Fruit fly (Drosophila melanogaster) whole organism: ENCODE data around the gene CG7573.

ENCODE experiments used
- CG8478 ChIP-seq: fragments of >200 bp; optimal IDR thresholded peaks from 2 replicates; lab custom pipeline; 2018; ENCODE audit warnings: inconsistent platforms
- Dll ChIP-seq: fragments of >200 bp; optimal IDR thresholded peaks from 2 replicates; lab custom pipeline; 2017
- EcR ChIP-seq, 2 experiments: fragments of >200 bp; optimal IDR thresholded peaks; 2 replicates each; lab custom pipeline; 2017; ENCODE audit warnings: missing biosample characterization in 2 of 2, missing genetic modification characterization in 2 of 2, missing genetic modification reagents in 2 of 2
- pan ChIP-seq: fragments of >200 bp; optimal IDR thresholded peaks from 2 replicates; lab custom pipeline; 2017
- psq ChIP-seq: fragments of >200 bp; optimal IDR thresholded peaks from 2 replicates; lab custom pipeline; 2017
- usp ChIP-seq: fragments of >200 bp; optimal IDR thresholded peaks from 2 replicates; lab custom pipeline; 2017; ENCODE audit warnings: missing biosample characterization, missing genetic modification characterization, mixed read lengths

CG7573 gene

DNA sequence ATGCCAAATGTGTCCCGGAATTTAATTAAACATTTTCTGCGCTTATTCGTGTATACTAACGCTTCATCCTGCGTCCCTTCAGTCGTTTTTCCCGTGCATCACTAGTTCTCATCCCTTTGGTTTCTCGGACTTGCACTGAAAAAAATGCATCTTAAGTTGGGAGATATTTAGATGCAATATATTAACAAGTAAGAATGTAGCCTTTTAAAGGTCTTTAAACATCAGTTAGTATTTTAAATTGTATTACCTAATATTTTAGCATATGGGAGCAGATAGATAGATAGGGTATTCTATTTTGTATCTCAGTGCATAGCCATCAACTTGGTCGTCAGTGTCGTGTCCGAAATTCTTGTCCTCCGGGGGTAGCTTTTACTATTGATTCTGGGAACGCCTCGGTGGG is 22.4 kb downstream of the CG7573 start:
- TF ChIP-seq pan (lab: Kevin White, UChicago) (no peak), EcR (GFP tag; optimal IDR thresholded peaks at IDR 0.05; lab: Kevin White, UChicago) (no peak), usp (GFP tag; lab: Kevin White, UChicago) (no peak), CG8478 (lab: Kevin White, UChicago) (no peak), psq (lab: Kevin White, UChicago) (no peak), Dll (lab: Kevin White, UChicago) (no peak)

DNA sequence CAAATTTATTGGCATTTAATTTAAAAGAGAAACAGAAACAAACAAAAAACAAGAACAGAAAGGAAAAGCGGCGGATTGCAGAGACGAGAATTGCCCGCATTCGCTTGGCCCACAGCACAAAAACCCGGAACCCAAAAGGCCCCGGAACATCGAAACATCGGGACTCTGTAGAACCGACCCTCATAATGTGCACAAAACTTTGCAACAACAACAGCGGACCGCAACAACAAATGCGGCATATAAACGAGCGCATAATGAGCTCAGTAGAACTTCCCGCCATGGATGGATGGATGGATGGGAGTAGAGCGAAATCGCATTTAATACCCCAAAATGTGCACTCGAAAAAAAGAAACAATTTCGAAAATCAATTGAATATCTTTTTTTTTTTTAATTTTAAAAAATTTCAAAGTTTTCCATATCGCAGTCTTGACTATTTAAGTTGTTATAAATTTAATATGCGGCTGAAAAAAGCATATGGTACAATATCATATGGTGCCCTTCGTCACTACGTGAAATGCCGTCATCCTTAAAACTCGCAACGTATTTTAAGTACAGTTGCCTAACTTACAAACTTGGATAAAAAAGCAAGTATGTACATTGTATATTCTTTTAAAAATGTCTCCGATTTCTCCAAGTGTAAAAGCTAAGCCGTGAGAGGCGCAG is 24.7 kb downstream of the CG7573 start:
- TF ChIP-seq EcR (GFP tag; optimal IDR thresholded peaks at IDR 0.05; lab: Kevin White, UChicago) (no peak), Dll (lab: Kevin White, UChicago) (no peak), usp (GFP tag; lab: Kevin White, UChicago) (no peak), psq (lab: Kevin White, UChicago) (no peak), pan (lab: Kevin White, UChicago) (no peak), CG8478 (lab: Kevin White, UChicago) (no peak)

DNA sequence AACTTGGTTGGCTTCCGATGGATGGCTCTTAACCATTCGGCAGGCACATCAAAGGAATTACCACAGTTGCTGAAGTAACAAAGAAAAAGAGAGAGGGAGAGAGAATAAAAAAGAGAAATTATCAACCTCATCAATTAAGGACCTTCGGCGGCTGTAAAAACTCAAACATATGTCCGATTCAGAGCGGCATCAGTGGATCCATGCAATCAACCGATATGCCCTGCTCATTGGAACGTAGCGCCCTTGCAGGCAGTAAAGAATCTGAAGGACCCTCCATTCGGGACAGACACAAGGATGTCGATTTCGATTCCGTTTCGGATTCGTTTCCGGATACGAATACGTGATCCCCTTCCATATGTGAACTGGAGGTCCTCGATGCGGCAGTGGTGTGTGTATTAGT is 26.1 kb downstream of the CG7573 start:
- no peak for TF ChIP-seq usp (GFP tag; lab: Kevin White, UChicago)
- TF ChIP-seq EcR (GFP tag; optimal IDR thresholded peaks at IDR 0.05; lab: Kevin White, UChicago), result no peak
- no peak for TF ChIP-seq psq (lab: Kevin White, UChicago)
- no peak for TF ChIP-seq Dll (lab: Kevin White, UChicago)
- no peak for TF ChIP-seq CG8478 (lab: Kevin White, UChicago)
- TF ChIP-seq pan (lab: Kevin White, UChicago), result no peak

DNA sequence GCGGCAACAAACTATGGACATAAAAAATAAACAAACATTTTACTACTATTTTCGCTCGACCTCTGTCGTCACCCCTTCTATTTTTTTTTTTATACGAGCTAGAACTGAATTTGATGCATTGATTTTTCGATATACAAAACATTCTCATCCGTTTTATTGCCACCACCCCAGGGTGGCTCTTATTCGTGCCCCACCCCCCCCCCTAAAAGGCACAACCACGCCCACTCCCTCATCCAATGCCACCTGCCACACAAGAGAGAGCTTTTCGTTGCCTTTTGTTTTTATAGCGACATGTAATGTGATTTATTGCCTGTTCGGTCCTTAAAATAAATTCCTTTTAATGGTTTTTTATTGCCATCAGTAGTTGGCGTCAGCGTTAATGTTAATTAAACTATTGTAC is 27.7 kb downstream of the CG7573 start:
- no peak for TF ChIP-seq EcR (GFP tag; optimal IDR thresholded peaks at IDR 0.05; lab: Kevin White, UChicago)
- TF ChIP-seq psq (lab: Kevin White, UChicago), result no peak
- TF ChIP-seq pan (lab: Kevin White, UChicago), result no peak
- no peak for TF ChIP-seq CG8478 (lab: Kevin White, UChicago)
- TF ChIP-seq Dll (lab: Kevin White, UChicago), result no peak
- TF ChIP-seq usp (GFP tag; lab: Kevin White, UChicago), result no peak

DNA sequence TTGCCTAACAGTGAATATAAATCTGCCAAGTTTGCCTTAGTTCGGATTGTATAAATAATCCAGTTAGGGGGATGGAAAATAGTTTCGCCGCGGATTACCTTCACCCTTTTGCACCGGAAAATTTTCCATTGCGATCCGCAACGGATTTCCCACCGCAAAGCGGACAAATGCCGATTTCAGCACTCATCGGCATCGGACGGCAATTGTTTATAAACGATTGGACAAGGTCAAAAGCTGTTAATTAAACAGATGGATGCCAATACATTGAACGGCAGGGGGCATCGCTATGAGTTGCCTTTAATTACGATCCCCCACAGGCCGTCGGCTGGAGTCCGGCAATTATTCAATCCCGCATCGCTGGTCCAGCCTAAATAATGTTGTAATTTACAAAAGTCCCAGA is 30.4 kb downstream of the CG7573 start:
- TF ChIP-seq usp (GFP tag; lab: Kevin White, UChicago) (no peak), pan (lab: Kevin White, UChicago) (no peak), Dll (lab: Kevin White, UChicago) (no peak), EcR (GFP tag; optimal IDR thresholded peaks at IDR 0.05; lab: Kevin White, UChicago) (no peak), CG8478 (lab: Kevin White, UChicago) (no peak), psq (lab: Kevin White, UChicago) (no peak)

DNA sequence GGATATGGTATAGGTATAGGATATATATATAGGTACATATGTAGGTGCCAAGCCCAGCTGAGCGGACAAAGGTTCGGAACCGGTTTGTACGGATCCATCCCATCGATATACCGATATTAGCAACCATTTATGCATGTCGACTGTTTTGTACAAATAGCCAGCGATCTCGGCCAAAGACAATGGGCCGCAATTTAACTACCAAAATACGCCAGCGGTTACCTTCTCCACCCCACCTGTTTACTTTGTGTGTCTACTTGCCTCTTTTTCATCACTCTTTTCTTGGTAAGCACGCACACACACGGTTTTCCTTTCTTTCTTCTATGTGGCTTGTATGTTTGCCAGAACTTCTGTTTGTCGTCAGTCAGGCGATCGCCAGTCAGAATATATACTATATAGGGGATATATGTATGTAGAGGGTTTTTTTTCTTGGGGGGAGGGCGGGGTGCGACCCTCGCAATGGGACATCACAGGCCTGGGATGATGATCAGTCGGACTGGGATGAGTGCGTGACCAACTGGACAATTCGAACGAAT is 31.1 kb downstream of the CG7573 start:
- TF ChIP-seq Dll (lab: Kevin White, UChicago), result no peak
- TF ChIP-seq pan (lab: Kevin White, UChicago), result no peak
- no peak for TF ChIP-seq CG8478 (lab: Kevin White, UChicago)
- TF ChIP-seq EcR (GFP tag; optimal IDR thresholded peaks at IDR 0.05; lab: Kevin White, UChicago), result no peak
- TF ChIP-seq psq (lab: Kevin White, UChicago), result no peak
- TF ChIP-seq usp (GFP tag; lab: Kevin White, UChicago), result no peak

DNA sequence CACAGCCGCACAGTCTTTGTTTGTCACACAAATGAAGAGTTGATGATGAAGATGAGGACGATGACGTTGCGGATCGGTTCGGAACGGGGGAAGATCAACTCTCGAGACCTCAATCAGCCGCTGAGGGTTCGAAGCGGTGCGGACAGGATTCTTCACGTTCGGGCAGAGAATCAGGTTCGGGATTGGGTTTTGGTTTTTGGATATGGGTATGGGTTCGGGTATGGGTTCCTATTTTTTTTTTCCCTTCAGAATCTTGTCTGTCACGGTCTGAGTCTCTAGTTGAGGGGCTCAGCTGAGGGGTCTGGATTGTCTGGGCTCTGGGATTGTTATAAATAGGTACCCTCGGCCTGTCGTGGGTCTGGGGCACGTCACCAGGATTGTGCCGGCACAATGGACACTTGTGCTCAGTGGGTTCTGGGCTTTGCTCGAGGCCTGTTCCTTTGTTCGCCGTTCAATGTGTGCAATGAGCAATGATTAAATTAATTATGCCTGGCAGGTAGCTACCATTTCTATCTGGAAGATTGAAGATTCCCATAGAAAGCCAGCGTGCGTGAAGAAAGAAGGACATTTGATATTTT is 32.2 kb downstream of the CG7573 start:
- TF ChIP-seq psq (lab: Kevin White, UChicago), result no peak
- no peak for TF ChIP-seq usp (GFP tag; lab: Kevin White, UChicago)
- no peak for TF ChIP-seq Dll (lab: Kevin White, UChicago)
- no peak for TF ChIP-seq CG8478 (lab: Kevin White, UChicago)
- no peak for TF ChIP-seq EcR (GFP tag; optimal IDR thresholded peaks at IDR 0.05; lab: Kevin White, UChicago)
- TF ChIP-seq pan (lab: Kevin White, UChicago), result no peak

DNA sequence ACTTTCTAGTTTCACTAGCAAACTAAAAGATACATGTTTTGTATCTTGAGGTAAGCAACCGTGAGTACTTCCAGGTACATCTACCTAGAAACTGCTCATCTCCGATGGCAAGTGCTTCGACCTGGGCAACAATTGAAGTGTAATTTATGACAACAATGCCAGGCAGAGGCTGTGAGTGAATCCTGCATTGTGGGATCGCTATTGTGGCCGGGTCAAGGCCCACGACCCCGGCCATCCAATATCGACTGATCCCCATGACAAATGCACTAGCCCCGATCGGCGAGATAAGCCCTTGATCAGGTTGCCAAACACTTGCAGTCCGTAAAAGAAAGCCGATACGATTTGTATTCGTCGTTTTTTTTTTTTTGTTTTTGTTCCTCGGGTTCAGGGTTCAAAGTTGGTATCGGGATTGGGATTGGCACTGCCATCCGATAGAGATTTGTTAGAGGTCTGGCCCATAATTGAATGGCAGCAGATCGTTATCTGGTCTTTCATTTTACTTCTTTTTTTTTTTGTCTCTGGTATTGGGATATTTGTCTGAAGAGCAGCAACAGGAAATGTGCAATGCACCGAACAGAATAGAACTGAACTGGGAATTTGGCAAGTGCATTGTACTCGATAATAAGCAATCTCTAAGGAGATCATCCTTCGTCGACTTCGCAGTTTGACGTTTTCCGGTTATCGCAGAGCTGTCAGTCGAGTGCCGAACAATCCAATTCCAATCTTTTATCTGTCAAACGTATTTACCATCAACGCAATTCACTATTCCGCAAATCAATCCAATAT is 33.1 kb downstream of the CG7573 start:
- TF ChIP-seq pan (lab: Kevin White, UChicago), result no peak

DNA sequence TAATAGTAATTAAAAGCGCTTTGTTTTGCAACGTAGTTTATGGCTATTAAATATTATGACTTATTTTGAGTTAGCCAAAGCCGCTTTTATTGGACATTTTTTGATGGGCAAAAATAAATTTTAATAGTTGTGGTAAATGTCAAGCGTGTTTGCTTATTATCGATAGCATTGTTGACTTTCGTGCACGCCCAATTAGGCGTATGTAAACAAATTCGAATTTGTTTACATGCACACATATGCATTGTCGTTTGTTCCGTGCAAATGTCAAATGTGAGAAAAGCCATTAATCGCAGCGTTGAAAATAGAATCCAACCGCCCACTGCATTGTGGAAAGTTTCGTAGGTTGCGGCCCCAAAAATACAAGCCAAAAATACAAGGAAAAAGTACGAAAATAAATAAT is 34.0 kb downstream of the CG7573 start:
- TF ChIP-seq pan (lab: Kevin White, UChicago) (no peak), psq (lab: Kevin White, UChicago) (no peak), EcR (GFP tag; optimal IDR thresholded peaks at IDR 0.05; lab: Kevin White, UChicago) (no peak), CG8478 (lab: Kevin White, UChicago) (no peak), Dll (lab: Kevin White, UChicago) (no peak)

DNA sequence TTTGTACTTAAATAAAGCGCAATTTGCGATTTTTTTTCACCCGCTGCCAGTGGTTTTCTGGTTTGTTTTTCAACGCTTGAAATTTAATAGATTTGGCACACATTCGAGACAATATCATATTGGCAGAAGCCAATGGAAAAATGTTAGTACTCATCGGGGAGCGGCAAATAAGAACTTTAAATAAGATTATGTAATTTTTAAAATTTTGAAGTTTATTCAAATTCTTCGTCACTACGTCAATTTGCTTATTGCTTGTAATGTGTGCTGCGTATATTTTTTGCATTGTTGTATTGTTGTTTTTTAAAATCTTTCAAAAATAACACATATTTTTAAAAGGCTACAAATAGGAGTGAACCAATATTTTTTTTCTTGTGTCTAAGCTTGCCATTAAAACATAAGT is 35.4 kb downstream of the CG7573 start:
- TF ChIP-seq psq (lab: Kevin White, UChicago), result no peak
- no peak for TF ChIP-seq EcR (GFP tag; optimal IDR thresholded peaks at IDR 0.05; lab: Kevin White, UChicago)
- no peak for TF ChIP-seq CG8478 (lab: Kevin White, UChicago)
- no peak for TF ChIP-seq pan (lab: Kevin White, UChicago)
- TF ChIP-seq usp (GFP tag; lab: Kevin White, UChicago), result no peak
- no peak for TF ChIP-seq Dll (lab: Kevin White, UChicago)
